Worm (Caenorhabditis elegans): ENCODE data around the gene nhr-271.

DNA sequence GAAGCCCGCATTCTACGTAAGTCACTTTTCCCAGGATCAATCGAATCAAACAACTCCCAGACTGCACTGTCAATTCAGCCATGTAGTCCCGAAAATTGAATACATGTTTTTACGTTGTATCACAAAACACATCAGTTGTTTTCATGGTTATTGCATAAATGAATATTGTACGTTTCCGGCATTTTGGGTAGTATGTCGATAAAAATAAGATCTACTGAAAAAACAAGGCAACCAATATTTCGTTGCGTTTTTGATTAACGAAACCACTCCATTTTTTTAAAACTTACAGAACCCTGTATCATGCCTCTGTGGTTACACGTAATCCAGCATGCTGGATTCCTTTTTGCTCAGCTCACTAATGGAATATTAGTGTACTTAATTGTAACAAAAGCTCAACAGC lies 7.2 kb downstream of the nhr-271 start, which contains the start of gene str-149:
- TF ChIP-seq ceh-16 (tag; optimal IDR thresholded peaks at IDR 0.05): no peak
- no peak for TF ChIP-seq fos-1 (tag; optimal IDR thresholded peaks at IDR 0.05)
- TF ChIP-seq ztf-11 (tag; optimal IDR thresholded peaks at IDR 0.05): no peak
- TF ChIP-seq skn-1 (tag; optimal IDR thresholded peaks at IDR 0.05): no peak
- no peak for TF ChIP-seq unc-39 (tag; optimal IDR thresholded peaks at IDR 0.05)
- no peak for TF ChIP-seq nhr-12 (tag; optimal IDR thresholded peaks at IDR 0.05)
- no peak for TF ChIP-seq nhr-6 (tag; optimal IDR thresholded peaks at IDR 0.05)
- no peak for TF ChIP-seq sma-3 (GFP tag; optimal IDR thresholded peaks at IDR 0.05)
- no peak for TF ChIP-seq ama-1 (optimal IDR thresholded peaks at IDR 0.05)
- no peak for TF ChIP-seq lin-13 (GFP tag; optimal IDR thresholded peaks at IDR 0.05)
- TF ChIP-seq nhr-237 (tag; optimal IDR thresholded peaks at IDR 0.05): no peak
- no peak for TF ChIP-seq nhr-77 (tag; optimal IDR thresholded peaks at IDR 0.05)
- no peak for TF ChIP-seq dmd-4 (tag; optimal IDR thresholded peaks at IDR 0.05)

Data from whole organism, L2 larva.